Worm (Caenorhabditis elegans) whole organism, early embryonic: ENCODE results near the gene H01G02.1.

Experiments
- aly-1 ChIP-seq: sonication (generic microtip); optimal IDR thresholded peaks from 2 replicates; lab custom pipeline; 2016; ENCODE audit warnings: missing genetic modification characterization, missing compliant biosample characterization
- ama-1 ChIP-seq: fragments of 150-350 bp; optimal IDR thresholded peaks from 2 replicates; lab custom pipeline; 2014
- ceh-36 ChIP-seq: sonication (generic microtip); optimal IDR thresholded peaks from 2 replicates; lab custom pipeline; 2016; ENCODE audit warnings: missing genetic modification characterization, inconsistent platforms, missing compliant biosample characterization
- ets-7 ChIP-seq: sonication (generic microtip); optimal IDR thresholded peaks from 2 replicates; lab custom pipeline; 2016; ENCODE audit warnings: missing genotype, missing genetic modification characterization, missing compliant biosample characterization
- flt-1 ChIP-seq: fragments of 200-800 bp; sonication (Bioruptor generic); IDR thresholded peaks from 2 replicates; pipeline ENCODE4 v1.3.6; 2022; ENCODE audit warnings: missing genetic modification characterization, missing compliant biosample characterization
- sea-1 ChIP-seq: fragments of 200-800 bp; sonication (Bioruptor generic); conservative IDR thresholded peaks from 2 replicates; pipeline ENCODE4 v1.3.6; 2022; ENCODE audit warnings: missing genetic modification characterization, missing compliant biosample characterization
- tbx-11 ChIP-seq: fragments of 200-800 bp; sonication (Bioruptor generic); IDR thresholded peaks from 2 replicates; pipeline ENCODE4 v1.3.6; 2022; ENCODE audit warnings: missing genetic modification characterization, missing compliant biosample characterization
- tbx-37 ChIP-seq: fragments of 200-800 bp; sonication (Bioruptor generic); conservative IDR thresholded peaks from 2 replicates; pipeline ENCODE4 v1.3.6; 2022; ENCODE audit warnings: missing genetic modification reagents, missing genetic modification characterization, missing compliant biosample characterization

ce11 chrIV:11822454-11822853 is 18.5 kb upstream of the H01G02.1 start:
- no peak for TF ChIP-seq aly-1 (tag; lab: Kevin White, UChicago)
- TF ChIP-seq ama-1 = no peak
- TF ChIP-seq sea-1 (GFP tag; lab: Robert Waterston, UW) = no peak
- no peak for TF ChIP-seq tbx-11 (GFP tag; lab: Robert Waterston, UW)
- no peak for TF ChIP-seq ets-7 (tag; lab: Kevin White, UChicago)
- no peak for TF ChIP-seq flt-1 (GFP tag; lab: Robert Waterston, UW)
- no peak for TF ChIP-seq tbx-37
- TF ChIP-seq ceh-36 (tag; lab: Kevin White, UChicago) = no peak
